Fruit fly (Drosophila melanogaster) whole organism, embryonic: Measurements from ENCODE around the gene RpL7.

ENCODE experiments used
- Abd-B ChIP-seq: fragments of 200-800 bp; sonication (Bioruptor generic); optimal IDR thresholded peaks from 2 replicates; lab custom pipeline; 2018; ENCODE audit warnings: missing biosample characterization, mild to moderate bottlenecking, missing genetic modification characterization, moderate library complexity
- Atf6 ChIP-seq: fragments of 200-800 bp; sonication (Bioruptor generic); IDR thresholded peaks from 2 replicates; pipeline ENCODE4 v1.3.6; 2022; ENCODE audit warnings: missing biosample characterization, missing genetic modification characterization
- B-H1 ChIP-seq: fragments of 200-800 bp; sonication (Bioruptor generic); IDR thresholded peaks from 3 replicates; pipeline ENCODE4 v1.3.6; 2022; ENCODE audit warnings: missing biosample characterization, missing genetic modification characterization
- BEAF-32 ChIP-seq: fragments of 200-800 bp; sonication (Bioruptor generic); optimal IDR thresholded peaks from 3 replicates; lab custom pipeline; 2017; ENCODE audit warnings: missing biosample characterization, missing genetic modification characterization, mild to moderate bottlenecking, moderate library complexity, missing genetic modification reagents
- CG1024 ChIP-seq: fragments of 200-800 bp; sonication (Bioruptor generic); IDR thresholded peaks from 2 replicates; pipeline ENCODE4 v1.3.6; 2022; ENCODE audit warnings: missing biosample characterization, missing genetic modification characterization
- CG10321 ChIP-seq: fragments of 200-800 bp; sonication (Bioruptor generic); IDR thresholded peaks from 2 replicates; pipeline ENCODE4 v1.3.6; 2022; ENCODE audit warnings: missing biosample characterization, missing genetic modification characterization
- CG1233 ChIP-seq: fragments of 200-800 bp; sonication (Bioruptor generic); optimal IDR thresholded peaks from 4 replicates; lab custom pipeline; 2018; ENCODE audit warnings: missing biosample characterization, mild to moderate bottlenecking, missing genetic modification characterization
- CG12659 ChIP-seq: fragments of 200-800 bp; sonication (Bioruptor generic); optimal IDR thresholded peaks from 3 replicates; lab custom pipeline; 2017; ENCODE audit warnings: mild to moderate bottlenecking, missing biosample characterization, missing genetic modification reagents, missing genetic modification characterization
- CG14667 ChIP-seq: fragments of 200-800 bp; sonication (Bioruptor generic); IDR thresholded peaks from 2 replicates; pipeline ENCODE4 v1.3.6; 2022; ENCODE audit warnings: missing biosample characterization, missing genetic modification characterization
- CG14860 ChIP-seq: fragments of 200-800 bp; sonication (Bioruptor generic); IDR thresholded peaks from 3 replicates; pipeline ENCODE4 v1.3.6; 2022; ENCODE audit warnings: missing biosample characterization, missing genetic modification characterization; ENCODE audit not compliant: partially characterized antibody
- CG14965 ChIP-seq: fragments of 200-800 bp; sonication (Bioruptor generic); optimal IDR thresholded peaks from 2 replicates; lab custom pipeline; 2016; ENCODE audit warnings: missing biosample characterization, missing genetic modification characterization, borderline replicate concordance
- CG16815 ChIP-seq: fragments of 200-800 bp; sonication (Bioruptor generic); optimal IDR thresholded peaks from 3 replicates; lab custom pipeline; 2017; ENCODE audit warnings: missing biosample characterization, mild to moderate bottlenecking, missing genetic modification characterization
- CG17802 ChIP-seq: fragments of 200-800 bp; sonication (Bioruptor generic); optimal IDR thresholded peaks from 2 replicates; lab custom pipeline; 2018; ENCODE audit warnings: missing biosample characterization, mild to moderate bottlenecking, missing genetic modification characterization, moderate library complexity
- CG30020 ChIP-seq: fragments of 200-800 bp; optimal IDR thresholded peaks from 2 replicates; lab custom pipeline; 2019; ENCODE audit warnings: missing biosample characterization, mild to moderate bottlenecking, missing genetic modification characterization, moderate library complexity
- CG32772 ChIP-seq: fragments of 200-800 bp; sonication (Bioruptor generic); IDR thresholded peaks from 2 replicates; pipeline ENCODE4 v1.3.6; 2022; ENCODE audit warnings: missing biosample characterization, missing genetic modification characterization
- CG34422 ChIP-seq: fragments of 200-800 bp; sonication (Bioruptor generic); IDR thresholded peaks from 3 replicates; pipeline ENCODE4 v1.3.6; 2022; ENCODE audit warnings: missing biosample characterization, missing genetic modification characterization
- CG3995 ChIP-seq: fragments of 200-800 bp; sonication (Bioruptor generic); optimal IDR thresholded peaks from 3 replicates; lab custom pipeline; 2016; ENCODE audit warnings: missing biosample characterization, missing genetic modification characterization
- CG4707 ChIP-seq: fragments of 200-800 bp; sonication (Bioruptor generic); optimal IDR thresholded peaks from 2 replicates; lab custom pipeline; 2018; ENCODE audit warnings: missing biosample characterization, mild to moderate bottlenecking, missing genetic modification characterization, moderate library complexity
- CG6175 ChIP-seq: fragments of 200-800 bp; sonication (Bioruptor generic); IDR thresholded peaks from 3 replicates; pipeline ENCODE4 v1.3.6; 2022; ENCODE audit warnings: missing biosample characterization, missing genetic modification characterization
- Chrac-16 ChIP-seq: fragments of 200-800 bp; sonication (Bioruptor generic); optimal IDR thresholded peaks from 3 replicates; lab custom pipeline; 2016; ENCODE audit warnings: missing biosample characterization, missing genetic modification characterization
- Dll ChIP-seq: fragments of 200-800 bp; sonication (Bioruptor generic); IDR thresholded peaks from 4 replicates; pipeline ENCODE4 v1.3.6; 2022; ENCODE audit warnings: missing biosample characterization, missing genetic modification characterization; ENCODE audit not compliant: partially characterized antibody
- Dref ChIP-seq: fragments of 200-800 bp; sonication (Bioruptor generic); IDR thresholded peaks from 2 replicates; pipeline ENCODE4 v1.3.6; 2022; ENCODE audit warnings: missing biosample characterization, missing genetic modification characterization
- Ets97D ChIP-seq: fragments of 200-800 bp; sonication (Bioruptor generic); optimal IDR thresholded peaks from 3 replicates; lab custom pipeline; 2016; ENCODE audit warnings: missing biosample characterization, missing genetic modification characterization
- HHEX ChIP-seq: fragments of 200-800 bp; sonication (Bioruptor generic); optimal IDR thresholded peaks from 3 replicates; lab custom pipeline; 2017; ENCODE audit warnings: missing biosample characterization, mild to moderate bottlenecking, missing genetic modification characterization, missing genetic modification reagents
- HmgD ChIP-seq: fragments of 200-800 bp; sonication (Bioruptor generic); optimal IDR thresholded peaks from 3 replicates; lab custom pipeline; 2016; ENCODE audit warnings: missing biosample characterization, missing genetic modification characterization
- Hr3 ChIP-seq: fragments of 200-800 bp; sonication (Bioruptor generic); optimal IDR thresholded peaks from 3 replicates; lab custom pipeline; 2016; ENCODE audit warnings: missing biosample characterization, missing genetic modification characterization
- MESR4 ChIP-seq: fragments of 200-800 bp; sonication (Bioruptor generic); optimal IDR thresholded peaks from 2 replicates; lab custom pipeline; 2018; ENCODE audit warnings: missing biosample characterization, mild to moderate bottlenecking, missing genetic modification characterization, moderate library complexity
- Med ChIP-seq: fragments of 200-800 bp; sonication (Bioruptor generic); peaks from one replicate; lab custom pipeline; 2016; ENCODE audit warnings: missing biosample characterization, missing genetic modification characterization, mild to moderate bottlenecking, inconsistent platforms, moderate library complexity
- Mrtf ChIP-seq: fragments of 200-800 bp; sonication (Bioruptor generic); IDR thresholded peaks from 3 replicates; pipeline ENCODE4 v1.3.6; 2022; ENCODE audit warnings: missing biosample characterization, missing genetic modification characterization
- Myb ChIP-seq: fragments of 200-800 bp; sonication (Bioruptor generic); optimal IDR thresholded peaks from 2 replicates; lab custom pipeline; 2016; ENCODE audit warnings: missing biosample characterization, missing genetic modification characterization
- Oaz ChIP-seq: fragments of 200-800 bp; sonication (Bioruptor generic); IDR thresholded peaks from 2 replicates; pipeline ENCODE4 v1.3.6; 2022; ENCODE audit warnings: missing biosample characterization, missing genetic modification characterization
- Sry-β ChIP-seq: fragments of 200-800 bp; sonication (Bioruptor generic); optimal IDR thresholded peaks from 2 replicates; lab custom pipeline; 2018; ENCODE audit warnings: missing biosample characterization, mild to moderate bottlenecking, missing genetic modification characterization, moderate library complexity
- amos ChIP-seq: fragments of 200-800 bp; sonication (Bioruptor generic); IDR thresholded peaks from 2 replicates; pipeline ENCODE4 v1.3.6; 2022; ENCODE audit warnings: missing biosample characterization, missing genetic modification characterization; ENCODE audit not compliant: partially characterized antibody
- bcd ChIP-seq: fragments of 200-800 bp; sonication (Bioruptor generic); optimal IDR thresholded peaks from 2 replicates; lab custom pipeline; 2017; ENCODE audit warnings: missing biosample characterization, mild to moderate bottlenecking, missing genetic modification characterization
- chn ChIP-seq: fragments of 200-800 bp; sonication (Bioruptor generic); optimal IDR thresholded peaks from 2 replicates; lab custom pipeline; 2016; ENCODE audit warnings: missing biosample characterization, missing genetic modification characterization
- ci ChIP-seq: fragments of 200-800 bp; sonication (Bioruptor generic); IDR thresholded peaks from 3 replicates; pipeline ENCODE4 v1.3.6; 2022; ENCODE audit warnings: missing biosample characterization, missing genetic modification characterization
- crc ChIP-seq: fragments of 200-800 bp; sonication (Bioruptor generic); optimal IDR thresholded peaks from 2 replicates; lab custom pipeline; 2016; ENCODE audit warnings: missing biosample characterization, missing genetic modification characterization
- dati ChIP-seq: fragments of 200-800 bp; sonication (Bioruptor generic); IDR thresholded peaks from 2 replicates; pipeline ENCODE4 v1.3.6; 2022; ENCODE audit warnings: missing biosample characterization, missing genetic modification characterization
- emc ChIP-seq: fragments of 200-800 bp; sonication (Bioruptor generic); optimal IDR thresholded peaks from 2 replicates; lab custom pipeline; 2016; ENCODE audit warnings: missing biosample characterization, missing genetic modification characterization
- fru ChIP-seq: fragments of >200 bp; optimal IDR thresholded peaks from 2 replicates; lab custom pipeline; 2017
- lbe ChIP-seq: fragments of 200-800 bp; sonication (Bioruptor generic); optimal IDR thresholded peaks from 2 replicates; lab custom pipeline; 2016; ENCODE audit warnings: missing biosample characterization, mild to moderate bottlenecking, missing genetic modification characterization
- pzg ChIP-seq: fragments of 200-800 bp; sonication (Bioruptor generic); optimal IDR thresholded peaks from 3 replicates; lab custom pipeline; 2018; ENCODE audit warnings: missing biosample characterization, mild to moderate bottlenecking, missing genetic modification characterization, moderate library complexity
- sens ChIP-seq: fragments of 200-800 bp; sonication (Bioruptor generic); peaks from one replicate; lab custom pipeline; 2016; ENCODE audit warnings: missing biosample characterization, missing genetic modification characterization
- slbo ChIP-seq: fragments of 200-800 bp; sonication (Bioruptor generic); IDR thresholded peaks from 2 replicates; pipeline ENCODE4 v1.3.6; 2022; ENCODE audit warnings: missing biosample characterization, missing genetic modification characterization
- toy ChIP-seq: fragments of 200-800 bp; sonication (Bioruptor generic); IDR thresholded peaks from 2 replicates; pipeline ENCODE4 v1.3.6; 2022; ENCODE audit warnings: missing biosample characterization, missing genetic modification characterization
- ttk ChIP-seq: fragments of 200-800 bp; sonication (Bioruptor generic); IDR thresholded peaks from 2 replicates; pipeline ENCODE4 v2.1.2; 2022; ENCODE audit warnings: missing biosample characterization, missing genetic modification characterization
- z ChIP-seq: fragments of 200-800 bp; sonication (Bioruptor generic); IDR thresholded peaks from 3 replicates; pipeline ENCODE4 v1.3.6; 2022; ENCODE audit warnings: missing biosample characterization, missing genetic modification characterization
- zfh2 ChIP-seq: fragments of 200-800 bp; sonication (Bioruptor generic); optimal IDR thresholded peaks from 2 replicates; lab custom pipeline; 2016; ENCODE audit warnings: missing biosample characterization, missing genetic modification characterization

The RpL7 gene

dm6 chr2L:10203933-10204509 is 3.2 kb downstream of the RpL7 start, which contains the start of gene CG34159 (continued):
- peak; percentile 21; the same call in 1 of the 4 replicates for TF ChIP-seq Dll
- TF ChIP-seq crc (GFP tag; lab: Kevin White, UChicago): no peak
- peak; percentile 43 for TF ChIP-seq lbe (GFP tag; lab: Kevin White, UChicago)
- TF ChIP-seq toy (GFP tag; lab: Robert Waterston, UW): no peak
- TF ChIP-seq Myb: peak; percentile 56
- no peak for TF ChIP-seq CG16815 (GFP tag; lab: Kevin White, UChicago)
- TF ChIP-seq zfh2 (GFP tag; lab: Kevin White, UChicago): no peak
- peak; percentile 62 for TF ChIP-seq CG12659 (GFP tag; lab: Kevin White, UChicago)
- TF ChIP-seq MESR4 (GFP tag; lab: Kevin White, UChicago): peak; percentile 90
- TF ChIP-seq CG17802: peak; percentile 51
- TF ChIP-seq sens (GFP tag; lab: Kevin White, UChicago): peak; percentile 56
- TF ChIP-seq BEAF-32 (GFP tag; lab: Kevin White, UChicago): peak; percentile 9
- no peak for TF ChIP-seq CG14860 (GFP tag; lab: Robert Waterston, UW)
- peak; percentile 7 for TF ChIP-seq Ets97D (GFP tag; lab: Kevin White, UChicago)

- no peak for TF ChIP-seq Oaz (GFP tag; lab: Robert Waterston, UW)
- 0 out of 3 replicates have a peak, but pooled peaks have one; percentile 24 for TF ChIP-seq CG34422 (GFP tag; lab: Robert Waterston, UW)
- TF ChIP-seq Med: peak; percentile 53
- TF ChIP-seq, all 482 proteins: peak for 2
Observed at dm6 chr2L:10205940-10206339, 5.1 kb downstream of the RpL7 start.

- peak; percentile 19 for TF ChIP-seq CG30020 (tag; lab: Kevin White, UChicago)
- no peak for TF ChIP-seq B-H1
- TF ChIP-seq ttk (GFP tag; lab: Robert Waterston, UW): no peak
- no peak for TF ChIP-seq fru (lab: Kevin White, UChicago)
- TF ChIP-seq pzg (GFP tag; lab: Kevin White, UChicago): peak; percentile 43
- TF ChIP-seq HmgD: no peak
- peak; percentile 68 for TF ChIP-seq Myb
- TF ChIP-seq HHEX: no peak
- no peak for TF ChIP-seq CG1024 (GFP tag; lab: Robert Waterston, UW)
- no peak for TF ChIP-seq Atf6 (GFP tag; lab: Robert Waterston, UW)
- no peak for TF ChIP-seq dati (GFP tag; lab: Robert Waterston, UW)
- no peak for TF ChIP-seq z
- TF ChIP-seq Hr3 (GFP tag; lab: Kevin White, UChicago): no peak
- TF ChIP-seq chn (GFP tag; lab: Kevin White, UChicago): no peak
- TF ChIP-seq CG4707 (GFP tag; lab: Kevin White, UChicago): no peak
- no peak for TF ChIP-seq Dref (GFP tag; lab: Robert Waterston, UW)
- peak; percentile 52; the same call in 1 of the 4 replicates for TF ChIP-seq Dll
- 0 out of 3 replicates have a peak, but pooled peaks have one; percentile 21 for TF ChIP-seq ci
- TF ChIP-seq CG6175 (GFP tag; lab: Robert Waterston, UW): no peak
- no peak for TF ChIP-seq bcd (GFP tag; lab: Kevin White, UChicago)
- TF ChIP-seq CG10321 (GFP tag; lab: Robert Waterston, UW): no peak
- no peak for TF ChIP-seq CG14667 (GFP tag; lab: Robert Waterston, UW)
- no peak for TF ChIP-seq emc (GFP tag; lab: Kevin White, UChicago)
- TF ChIP-seq Abd-B (GFP tag; lab: Kevin White, UChicago): no peak
- no peak for TF ChIP-seq CG32772 (GFP tag; lab: Robert Waterston, UW)
- no peak for TF ChIP-seq CG1233 (GFP tag; lab: Kevin White, UChicago)
- no peak for TF ChIP-seq amos (GFP tag; lab: Robert Waterston, UW)
- no peak for TF ChIP-seq slbo (GFP tag; lab: Robert Waterston, UW)
- no peak for TF ChIP-seq Chrac-16 (GFP tag; lab: Kevin White, UChicago)
- no peak for TF ChIP-seq Mrtf (GFP tag; lab: Robert Waterston, UW)
- TF ChIP-seq CG14965 (GFP tag; lab: Kevin White, UChicago): no peak
- no peak for TF ChIP-seq Sry-β (GFP tag; lab: Kevin White, UChicago)
- TF ChIP-seq CG3995 (GFP tag; lab: Kevin White, UChicago): no peak
Observed at dm6 chr2L:10206633-10207162, 5.9 kb downstream of the RpL7 start, which contains the start of gene Snx17. Gene Snx17 (minus strand): TSS chr2L:10206961.
